Worm (Caenorhabditis elegans) whole organism, young adult: ENCODE results near the gene C26F1.1.

Experiments used
- B0019.2 ChIP-seq: fragments of 200-800 bp; sonication (Bioruptor generic); conservative IDR thresholded peaks from 2 replicates; pipeline ENCODE4 v1.3.6; 2022; ENCODE audit warnings: missing genetic modification reagents, missing genetic modification characterization, missing compliant biosample characterization
- B0035.1 ChIP-seq: sonication (generic microtip); optimal IDR thresholded peaks from 2 replicates; lab custom pipeline; 2016; ENCODE audit warnings: missing genetic modification characterization, mild to moderate bottlenecking, missing compliant biosample characterization, missing genotype, missing genetic modification reagents
- B0336.3 ChIP-seq: fragments of 200-800 bp; sonication (Bioruptor generic); IDR thresholded peaks from 2 replicates; pipeline ENCODE4 v1.3.6; 2022; ENCODE audit warnings: missing genetic modification characterization, missing compliant biosample characterization
- F10E7.11 ChIP-seq: sonication (generic microtip); optimal IDR thresholded peaks from 2 replicates; lab custom pipeline; 2017; ENCODE audit warnings: mild to moderate bottlenecking, missing genetic modification characterization, moderate library complexity, missing compliant biosample characterization
- F33H1.4 ChIP-seq: fragments of 200-800 bp; sonication (Bioruptor generic); IDR thresholded peaks from 2 replicates; pipeline ENCODE4 v1.3.6; 2022; ENCODE audit warnings: missing genetic modification reagents, missing genetic modification characterization, missing compliant biosample characterization
- F49E8.2 ChIP-seq: sonication (generic microtip); optimal IDR thresholded peaks from 3 replicates; lab custom pipeline; 2017; ENCODE audit warnings: missing genetic modification characterization, mild to moderate bottlenecking, missing compliant biosample characterization, antibody characterized with exemption, moderate library complexity; ENCODE audit not compliant: insufficient read depth
- F57C9.4 ChIP-seq: sonication (generic microtip); optimal IDR thresholded peaks from 2 replicates; lab custom pipeline; 2017; ENCODE audit warnings: mild to moderate bottlenecking, missing genetic modification characterization, missing compliant biosample characterization
- Y53G8AR.9 ChIP-seq: fragments of 200-800 bp; sonication (Bioruptor generic); conservative IDR thresholded peaks from 2 replicates; pipeline ENCODE4 v1.3.6; 2022; ENCODE audit warnings: missing genetic modification reagents, missing genetic modification characterization, missing compliant biosample characterization
- Y67H2A.10 ChIP-seq: fragments of 200-800 bp; sonication (Bioruptor generic); conservative IDR thresholded peaks from 2 replicates; pipeline ENCODE4 v1.3.6; 2022; ENCODE audit warnings: missing genetic modification reagents, missing genetic modification characterization, missing compliant biosample characterization
- Y79H2A.3 ChIP-seq: fragments of 200-800 bp; sonication (Bioruptor generic); conservative IDR thresholded peaks from 2 replicates; pipeline ENCODE4 v1.3.6; 2022; ENCODE audit warnings: missing genetic modification reagents, missing genetic modification characterization, missing compliant biosample characterization
- ZK185.1 ChIP-seq: sonication (generic microtip); optimal IDR thresholded peaks from 2 replicates; lab custom pipeline; 2016; ENCODE audit warnings: mild to moderate bottlenecking, missing genetic modification characterization, missing compliant biosample characterization; ENCODE audit not compliant: poor library complexity, severe bottlenecking
- atf-7 ChIP-seq: sonication (generic microtip); optimal IDR thresholded peaks from 2 replicates; lab custom pipeline; 2017; ENCODE audit warnings: mild to moderate bottlenecking, missing genetic modification characterization, missing compliant biosample characterization
- cebp-1 ChIP-seq, 2 experiments: fragments of 200-800 bp in 1 of 2; sonication (Bioruptor generic) in 1 of 2; sonication (generic microtip) in 1 of 2; IDR thresholded peaks in 1 of 2; optimal IDR thresholded peaks in 1 of 2; 2 replicates each; pipeline versions ENCODE4 v1.3.6 to Lab custom; 2017 to 2022; ENCODE audit warnings: missing compliant biosample characterization in 2 of 2, missing genetic modification characterization in 2 of 2, mild to moderate bottlenecking in 1 of 2, missing genetic modification reagents in 1 of 2, moderate library complexity in 1 of 2
- chd-7 ChIP-seq: sonication (generic microtip); optimal IDR thresholded peaks from 2 replicates; lab custom pipeline; 2016; ENCODE audit warnings: mild to moderate bottlenecking, missing genetic modification characterization, moderate library complexity, missing compliant biosample characterization
- dox-1 ChIP-seq: fragments of 200-800 bp; sonication (Bioruptor generic); IDR thresholded peaks from 2 replicates; pipeline ENCODE4 v1.3.6; 2022; ENCODE audit warnings: missing genetic modification reagents, missing genetic modification characterization, missing compliant biosample characterization
- dpl-1 ChIP-seq: fragments of 150-350 bp; optimal IDR thresholded peaks from 2 replicates; lab custom pipeline; 2014; ENCODE audit warnings: missing biosample characterization, missing genetic modification reagents, missing genetic modification characterization
- egl-44 ChIP-seq: fragments of 200-800 bp; sonication (Bioruptor generic); IDR thresholded peaks from 2 replicates; pipeline ENCODE4 v1.3.6; 2022; ENCODE audit warnings: missing genetic modification reagents, missing genetic modification characterization, missing compliant biosample characterization
- ets-4 ChIP-seq: fragments of 200-800 bp; sonication (Bioruptor generic); optimal IDR thresholded peaks from 2 replicates; lab custom pipeline; 2018; ENCODE audit warnings: mild to moderate bottlenecking, missing genetic modification characterization, missing compliant biosample characterization
- hlh-12 ChIP-seq: sonication (generic microtip); optimal IDR thresholded peaks from 2 replicates; lab custom pipeline; 2016; ENCODE audit warnings: missing genetic modification characterization, missing compliant biosample characterization
- hsf-1 ChIP-seq: fragments of 200-800 bp; sonication (Bioruptor generic); IDR thresholded peaks from 2 replicates; pipeline ENCODE4 v1.3.6; 2022; ENCODE audit warnings: missing genetic modification reagents, missing genetic modification characterization, missing compliant biosample characterization
- lag-1 ChIP-seq: fragments of 200-800 bp; sonication (Bioruptor generic); IDR thresholded peaks from 2 replicates; pipeline ENCODE4 v1.3.6; 2022; ENCODE audit warnings: missing genetic modification reagents, missing genetic modification characterization, missing compliant biosample characterization
- let-607 ChIP-seq, 2 experiments: fragments of 200-800 bp in 1 of 2; sonication (Bioruptor generic) in 1 of 2; sonication (generic microtip) in 1 of 2; optimal IDR thresholded peaks; 2 replicates each; lab custom pipeline; 2016 to 2018; ENCODE audit warnings: mild to moderate bottlenecking in 2 of 2, missing compliant biosample characterization in 2 of 2, missing genetic modification characterization in 2 of 2, moderate library complexity in 2 of 2, missing genotype in 1 of 2
- lin-40 ChIP-seq: sonication (generic microtip); optimal IDR thresholded peaks from 2 replicates; lab custom pipeline; 2016; ENCODE audit warnings: missing genetic modification characterization, mild to moderate bottlenecking, missing compliant biosample characterization, missing genotype, missing genetic modification reagents
- lin-54 ChIP-seq: fragments of 200-800 bp; sonication (Bioruptor generic); optimal IDR thresholded peaks from 2 replicates; lab custom pipeline; 2018; ENCODE audit warnings: mild to moderate bottlenecking, missing genetic modification characterization, missing compliant biosample characterization
- lir-1 ChIP-seq: fragments of 200-800 bp; sonication (Bioruptor generic); conservative IDR thresholded peaks from 2 replicates; pipeline ENCODE4 v1.3.6; 2022; ENCODE audit warnings: missing genetic modification reagents, missing genetic modification characterization, missing compliant biosample characterization
- lsl-1 ChIP-seq: fragments of 200-800 bp; sonication (Bioruptor generic); optimal IDR thresholded peaks from 2 replicates; lab custom pipeline; 2018; ENCODE audit warnings: mild to moderate bottlenecking, missing genetic modification characterization, moderate library complexity, missing compliant biosample characterization
- madf-10 ChIP-seq: sonication (generic microtip); optimal IDR thresholded peaks from 2 replicates; lab custom pipeline; 2016; ENCODE audit warnings: mild to moderate bottlenecking, missing genetic modification characterization, missing compliant biosample characterization
- madf-6 ChIP-seq: fragments of 200-800 bp; sonication (Bioruptor generic); IDR thresholded peaks from 2 replicates; pipeline ENCODE4 v1.3.6; 2022; ENCODE audit warnings: missing genetic modification reagents, missing genetic modification characterization, missing compliant biosample characterization
- mcd-1 ChIP-seq: fragments of 200-800 bp; sonication (Bioruptor generic); IDR thresholded peaks from 2 replicates; pipeline ENCODE4 v1.3.6; 2022; ENCODE audit warnings: missing genetic modification reagents, missing genetic modification characterization, missing compliant biosample characterization
- nfya-2 ChIP-seq: fragments of 200-800 bp; sonication (Bioruptor generic); IDR thresholded peaks from 2 replicates; pipeline ENCODE4 v1.3.6; 2022; ENCODE audit warnings: missing genetic modification reagents, missing genetic modification characterization, missing compliant biosample characterization
- nfyb-1 ChIP-seq: fragments of 200-800 bp; sonication (Bioruptor generic); IDR thresholded peaks from 2 replicates; pipeline ENCODE4 v1.3.6; 2022; ENCODE audit warnings: missing genetic modification reagents, missing genetic modification characterization, missing compliant biosample characterization
- nhr-80 ChIP-seq: sonication (generic microtip); optimal IDR thresholded peaks from 2 replicates; lab custom pipeline; 2016; ENCODE audit warnings: missing genetic modification characterization, missing compliant biosample characterization
- nhr-90 ChIP-seq: sonication (generic microtip); optimal IDR thresholded peaks from 2 replicates; lab custom pipeline; 2016; ENCODE audit warnings: missing genotype, mild to moderate bottlenecking, missing genetic modification characterization, missing compliant biosample characterization
- rcor-1 ChIP-seq: fragments of 200-800 bp; sonication (Bioruptor generic); IDR thresholded peaks from 2 replicates; pipeline ENCODE4 v1.3.6; 2022; ENCODE audit warnings: missing genetic modification reagents, missing genetic modification characterization, missing compliant biosample characterization
- repo-1 ChIP-seq: sonication (generic microtip); optimal IDR thresholded peaks from 2 replicates; lab custom pipeline; 2017; ENCODE audit warnings: mild to moderate bottlenecking, missing genetic modification characterization, missing compliant biosample characterization
- snpc-3.4 ChIP-seq: sonication (generic microtip); optimal IDR thresholded peaks from 2 replicates; lab custom pipeline; 2017; ENCODE audit warnings: missing genetic modification characterization, mild to moderate bottlenecking, missing compliant biosample characterization, antibody characterized with exemption, moderate library complexity, missing genotype, missing genetic modification reagents
- snpc-4 ChIP-seq, 5 experiments: fragments of 150-350 bp in 1 of 5; sonication (generic microtip) in 4 of 5; optimal IDR thresholded peaks; 2 replicates each; lab custom pipeline; 2014 to 2018; ENCODE audit warnings: missing genetic modification characterization in 5 of 5, missing biosample characterization in 3 of 5, antibody characterized with exemption in 2 of 5, mild to moderate bottlenecking in 2 of 5, missing compliant biosample characterization in 2 of 5, missing genotype in 2 of 5, moderate library complexity in 2 of 5, missing genetic modification reagents in 1 of 5
- somi-1 ChIP-seq: fragments of 200-800 bp; sonication (Bioruptor generic); optimal IDR thresholded peaks from 2 replicates; lab custom pipeline; 2018; ENCODE audit warnings: mild to moderate bottlenecking, missing genetic modification characterization, missing compliant biosample characterization
- tbp1 ChIP-seq: fragments of 200-800 bp; sonication (Bioruptor generic); optimal IDR thresholded peaks from 2 replicates; lab custom pipeline; 2018; ENCODE audit warnings: mild to moderate bottlenecking, missing genetic modification characterization, missing compliant biosample characterization
- tbx-9 ChIP-seq: sonication (generic microtip); optimal IDR thresholded peaks from 2 replicates; lab custom pipeline; 2016; ENCODE audit warnings: borderline replicate concordance, missing genetic modification characterization, inconsistent platforms, missing compliant biosample characterization
- unc-62 ChIP-seq: fragments of 150-350 bp; optimal IDR thresholded peaks from 2 replicates; lab custom pipeline; 2014; ENCODE audit warnings: missing biosample characterization, missing genetic modification reagents, missing genetic modification characterization
- zfh-2 ChIP-seq: fragments of 200-800 bp; sonication (Bioruptor generic); conservative IDR thresholded peaks from 2 replicates; pipeline ENCODE4 v1.3.6; 2022; ENCODE audit warnings: missing genetic modification reagents, missing genetic modification characterization, missing compliant biosample characterization
- ztf-18 ChIP-seq: sonication (generic microtip); optimal IDR thresholded peaks from 2 replicates; lab custom pipeline; 2016; ENCODE audit warnings: missing genotype, mild to moderate bottlenecking, missing genetic modification characterization, missing compliant biosample characterization
- ztf-22 ChIP-seq: fragments of 200-800 bp; sonication (Bioruptor generic); optimal IDR thresholded peaks from 2 replicates; lab custom pipeline; 2018; ENCODE audit warnings: mild to moderate bottlenecking, missing genetic modification characterization, moderate library complexity, missing compliant biosample characterization

Gene C26F1.1

DNA sequence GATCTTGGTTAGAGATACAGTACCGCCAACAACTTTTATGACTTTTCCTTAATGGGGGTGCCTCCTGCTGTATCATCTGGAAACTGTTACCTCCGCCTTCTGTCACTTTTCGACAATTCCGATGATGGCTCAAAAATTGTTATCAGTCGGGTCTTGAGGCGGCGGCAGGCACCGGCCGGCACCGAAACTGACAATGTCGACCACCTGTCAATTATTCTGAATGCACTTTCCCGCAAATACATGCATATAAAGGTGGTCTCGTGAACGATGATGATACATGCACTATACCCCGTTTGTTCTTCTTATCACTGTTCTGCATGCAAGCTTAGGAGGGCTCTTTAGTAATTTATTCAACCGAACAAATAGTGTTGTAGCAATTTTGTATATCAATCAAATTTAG is 41.1 kb upstream of the C26F1.1 start:
- TF ChIP-seq mcd-1 (GFP tag; lab: Robert Waterston, UW) (0 out of 2 replicates have a peak, but pooled peaks have one; percentile 28), nfya-2 (GFP tag; lab: Robert Waterston, UW) (no peak), cebp-1 (GFP tag; IDR thresholded peaks at IDR 0.05; lab: Robert Waterston, UW) (no peak; the same call in 1 of the 2 replicates), cebp-1 (tag; optimal IDR thresholded peaks at IDR 0.05; lab: Kevin White, UChicago) (peak; percentile 68), lin-54 (GFP tag; lab: Kevin White, UChicago) (peak; percentile 25), nhr-80 (peak; percentile 99), repo-1 (tag; lab: Kevin White, UChicago) (peak; percentile 54), lir-1 (GFP tag; lab: Robert Waterston, UW) (0 out of 2 replicates have a peak, but pooled peaks have one; percentile 11), egl-44 (GFP tag; lab: Robert Waterston, UW) (peak; percentile 70; the same call in 1 of the 2 replicates), lin-40 (peak; percentile 35), madf-10 (tag; lab: Kevin White, UChicago) (peak; percentile 11), ztf-22 (GFP tag; lab: Kevin White, UChicago) (peak; percentile 93), dox-1 (GFP tag; lab: Robert Waterston, UW) (peak; percentile 87), ZK185.1 (tag; lab: Kevin White, UChicago) (peak; percentile 21), tbp1 (GFP tag; lab: Kevin White, UChicago) (peak; percentile 59), F57C9.4 (tag; lab: Kevin White, UChicago) (no peak), snpc-3.4 (tag; lab: Kevin White, UChicago) (no peak), Y53G8AR.9 (0 out of 2 replicates have a peak, but pooled peaks have one; percentile 47), ets-4 (GFP tag; lab: Kevin White, UChicago) (peak; percentile 98), hlh-12 (tag; lab: Kevin White, UChicago) (no peak), hsf-1 (GFP tag; lab: Robert Waterston, UW) (no peak), unc-62 (GFP tag; lab: Kevin White, UChicago) (peak; percentile 98), F33H1.4 (GFP tag; lab: Robert Waterston, UW) (no peak), let-607 (tag; optimal IDR thresholded peaks at IDR 0.05; lab: Kevin White, UChicago) (peak; percentile 89 to 91), chd-7 (tag; lab: Kevin White, UChicago) (peak; percentile 71), Y67H2A.10 (GFP tag; lab: Robert Waterston, UW) (no peak), B0336.3 (0 out of 2 replicates have a peak, but pooled peaks have one; percentile 33), nfyb-1 (GFP tag; lab: Robert Waterston, UW) (peak; percentile 20; the same call in 1 of the 2 replicates), Y79H2A.3 (no peak), nhr-90 (peak; percentile 3), atf-7 (tag; lab: Kevin White, UChicago) (peak; percentile 72), B0035.1 (no peak), zfh-2 (GFP tag; lab: Robert Waterston, UW) (no peak; the same call in 1 of the 2 replicates), snpc-4 (GFP tag; optimal IDR thresholded peaks at IDR 0.05; lab: Kevin White, UChicago) (no peak), snpc-4 (tag; optimal IDR thresholded peaks at IDR 0.05; lab: Kevin White, UChicago) (peak in 2 of 4 experiments; percentile 9 to 45)

DNA sequence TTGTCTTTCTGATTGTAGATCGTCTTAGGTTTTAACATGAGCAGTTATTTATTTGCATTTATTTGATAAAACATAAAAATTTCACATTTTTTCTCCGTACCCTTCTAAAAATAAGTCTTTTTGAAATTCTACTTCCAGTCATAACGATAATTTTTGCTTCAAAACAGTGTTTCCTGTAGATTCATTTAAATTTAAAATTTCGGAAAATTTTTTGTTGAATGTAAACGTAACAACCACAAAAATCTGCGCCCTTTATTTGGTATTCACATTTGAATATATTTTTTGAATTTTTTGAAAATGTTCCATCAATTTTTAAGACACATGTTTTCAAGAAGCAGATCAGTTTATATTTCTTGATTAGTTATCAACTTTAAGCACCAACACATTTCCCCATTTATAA is 39.8 kb upstream of the C26F1.1 start:
- no peak for TF ChIP-seq lag-1 (GFP tag; lab: Robert Waterston, UW)
- TF ChIP-seq chd-7 (tag; lab: Kevin White, UChicago) = no peak
- no peak for TF ChIP-seq tbx-9 (tag; lab: Kevin White, UChicago)
- no peak for TF ChIP-seq B0019.2 (GFP tag; lab: Robert Waterston, UW)
- TF ChIP-seq F10E7.11 (tag; lab: Kevin White, UChicago) = no peak
- TF ChIP-seq rcor-1 (GFP tag; lab: Robert Waterston, UW) = no peak
- no peak for TF ChIP-seq ztf-18
- no peak for TF ChIP-seq lsl-1 (GFP tag; lab: Kevin White, UChicago)
- TF ChIP-seq somi-1 = no peak
- no peak for TF ChIP-seq F49E8.2
- no peak for TF ChIP-seq Y67H2A.10 (GFP tag; lab: Robert Waterston, UW)
- no peak for TF ChIP-seq dpl-1 (GFP tag; lab: Kevin White, UChicago)
- no peak for TF ChIP-seq madf-6 (GFP tag; lab: Robert Waterston, UW)
- no peak for TF ChIP-seq dox-1 (GFP tag; lab: Robert Waterston, UW)
